Worm (Caenorhabditis elegans): ENCODE data around the gene T22F7.1.
A peak's percentile ranks its signal among the peaks of the same experiment; 100 is the strongest.

Gene T22F7.1

DNA sequence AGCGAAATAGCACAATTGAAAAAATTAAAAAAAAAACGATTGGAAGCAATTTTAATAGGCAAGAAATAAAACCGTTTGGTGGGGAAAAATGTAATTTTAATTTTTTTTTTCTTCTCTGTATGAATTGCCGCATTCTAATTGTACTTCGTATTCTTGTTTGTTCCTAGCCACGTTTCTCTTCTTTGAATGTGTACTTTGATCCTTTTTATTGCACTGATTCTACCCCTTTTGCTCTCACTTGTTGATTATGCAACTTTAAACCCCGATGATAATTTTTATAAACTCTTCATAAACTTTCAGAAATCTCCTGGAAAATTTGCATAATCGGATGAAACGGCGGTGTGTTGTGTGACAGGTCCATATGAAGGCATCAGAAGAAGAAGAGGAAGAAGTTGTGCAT is at the start of gene T22F7.1:
Gene T22F7.1, plus strand, starts transcription at position 301 of the 400 bp plus-strand sequence.
- no peak for TF ChIP-seq lin-15B (tag; optimal IDR thresholded peaks at IDR 0.05)
- TF ChIP-seq fkh-8 (tag; optimal IDR thresholded peaks at IDR 0.05), result no peak
- TF ChIP-seq elt-3 (tag; optimal IDR thresholded peaks at IDR 0.05), result no peak
- no peak for TF ChIP-seq Y116A8C.19 (tag; optimal IDR thresholded peaks at IDR 0.05; ENCODE audit: borderline replicate concordance)
- TF ChIP-seq ama-1 (optimal IDR thresholded peaks at IDR 0.05), result no peak
- TF ChIP-seq fos-1 (tag; optimal IDR thresholded peaks at IDR 0.05), result no peak
- no peak for TF ChIP-seq efl-1 (optimal IDR thresholded peaks at IDR 0.05)
- TF ChIP-seq efl-1 (GFP tag; optimal IDR thresholded peaks at IDR 0.05 in 1 of 2), result no peak
- no peak for TF ChIP-seq F16B12.6 (tag; optimal IDR thresholded peaks at IDR 0.05)
- TF ChIP-seq mdl-1 (tag; optimal IDR thresholded peaks at IDR 0.05), result no peak
- no peak for TF ChIP-seq swsn-7 (tag; optimal IDR thresholded peaks at IDR 0.05)

DNA sequence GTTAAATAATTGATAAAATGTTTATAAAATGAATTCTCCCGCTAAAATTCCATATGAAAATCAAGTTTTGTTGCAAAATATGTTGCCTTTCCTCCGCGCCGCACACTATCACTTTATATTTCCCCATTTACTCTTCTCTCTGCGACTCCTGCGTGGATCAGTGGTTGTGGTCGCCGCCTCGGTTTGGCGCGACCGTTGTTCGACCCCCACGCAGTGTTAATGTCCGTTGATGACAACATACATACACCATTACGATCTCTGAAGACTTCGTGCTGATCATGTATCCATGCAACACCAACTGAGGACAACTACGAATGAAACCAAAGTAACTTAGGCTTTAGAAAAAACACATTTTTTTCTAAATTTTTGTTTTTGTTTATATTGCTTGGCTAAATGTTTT is 39.3 kb upstream of the T22F7.1 start:
- peak; percentile 81 for TF ChIP-seq fos-1 (tag; optimal IDR thresholded peaks at IDR 0.05)
- TF ChIP-seq nhr-20 (tag; optimal IDR thresholded peaks at IDR 0.05), result peak; percentile 81
- peak; percentile 66 for TF ChIP-seq irx-1 (tag; optimal IDR thresholded peaks at IDR 0.05)
- TF ChIP-seq lin-15B (tag; optimal IDR thresholded peaks at IDR 0.05), result peak; percentile 25
- peak; percentile 32 to 60 (median 57) for TF ChIP-seq dpl-1 (GFP tag; optimal IDR thresholded peaks at IDR 0.05)
- TF ChIP-seq ceh-88 (GFP tag; IDR thresholded peaks at IDR 0.05), result peak; percentile 56
- TF ChIP-seq blmp-1 (tag; optimal IDR thresholded peaks at IDR 0.05), result no peak
- 0 out of 2 replicates have a peak, but pooled peaks have one; percentile 9 for TF ChIP-seq mab-9 (GFP tag; IDR thresholded peaks at IDR 0.05)
- TF ChIP-seq vab-15 (tag; optimal IDR thresholded peaks at IDR 0.05), result no peak
- peak; percentile 61 for TF ChIP-seq skn-1 (tag; optimal IDR thresholded peaks at IDR 0.05)
- TF ChIP-seq mef-2 (tag; optimal IDR thresholded peaks at IDR 0.05), result peak; percentile 17
- TF ChIP-seq nhr-71 (tag; optimal IDR thresholded peaks at IDR 0.05), result peak; percentile 80
- TF ChIP-seq lin-13 (GFP tag; optimal IDR thresholded peaks at IDR 0.05), result peak; percentile 53
- no peak for TF ChIP-seq nhr-84 (tag; optimal IDR thresholded peaks at IDR 0.05)
- TF ChIP-seq snpc-4 (tag; optimal IDR thresholded peaks at IDR 0.05), result peak; percentile 8
- no peak for TF ChIP-seq Y116A8C.19 (tag; optimal IDR thresholded peaks at IDR 0.05; ENCODE audit: borderline replicate concordance)
- TF ChIP-seq ztf-11 (tag; optimal IDR thresholded peaks at IDR 0.05), result peak in 1 of 2 experiments; percentile 60
- TF ChIP-seq hlh-4 (tag; optimal IDR thresholded peaks at IDR 0.05), result no peak
- TF ChIP-seq ceh-63 (GFP tag; optimal IDR thresholded peaks at IDR 0.05), result no peak
- no peak for TF ChIP-seq lir-3 (tag; optimal IDR thresholded peaks at IDR 0.05; ENCODE audit: poor library complexity)
- TF ChIP-seq zip-4 (GFP tag; optimal IDR thresholded peaks at IDR 0.05), result no peak
- peak in 1 of 2 experiments; percentile 20 for TF ChIP-seq egl-27 (tag; optimal IDR thresholded peaks at IDR 0.05)
- TF ChIP-seq hpl-2 (GFP tag; optimal IDR thresholded peaks at IDR 0.05), result peak; percentile 3
- no peak for TF ChIP-seq unc-30 (tag; optimal IDR thresholded peaks at IDR 0.05)
- peak; percentile 73 to 87 for TF ChIP-seq lsy-2 (tag; optimal IDR thresholded peaks at IDR 0.05)
- 0 out of 2 replicates have a peak, but pooled peaks have one; percentile 10 for TF ChIP-seq grh-1 (GFP tag; IDR thresholded peaks at IDR 0.05)
- no peak for TF ChIP-seq mep-1 (tag; optimal IDR thresholded peaks at IDR 0.05)
- peak; percentile 87 for TF ChIP-seq nhr-47 (tag; optimal IDR thresholded peaks at IDR 0.05)
- TF ChIP-seq nhr-76 (tag; optimal IDR thresholded peaks at IDR 0.05), result no peak
- no peak for TF ChIP-seq aha-1 (tag; optimal IDR thresholded peaks at IDR 0.05)
- TF ChIP-seq fkh-8 (tag; optimal IDR thresholded peaks at IDR 0.05), result peak; percentile 74
- peak; percentile 72 for TF ChIP-seq unc-130 (tag; optimal IDR thresholded peaks at IDR 0.05)
- TF ChIP-seq pqm-1 (tag; optimal IDR thresholded peaks at IDR 0.05), result no peak
- peak; percentile 66 for TF ChIP-seq aly-2 (tag; optimal IDR thresholded peaks at IDR 0.05)
- TF ChIP-seq nhr-28 (tag; optimal IDR thresholded peaks at IDR 0.05), result no peak
- peak; percentile 21 for TF ChIP-seq fkh-4 (tag; optimal IDR thresholded peaks at IDR 0.05; ENCODE audit: borderline replicate concordance)
- TF ChIP-seq sox-4 (tag; optimal IDR thresholded peaks at IDR 0.05), result peak; percentile 54
- TF ChIP-seq lin-35 (GFP tag; optimal IDR thresholded peaks at IDR 0.05), result peak; percentile 74 to 83
- TF ChIP-seq fkh-10 (GFP tag; optimal IDR thresholded peaks at IDR 0.05), result peak; percentile 39
- TF ChIP-seq lin-39 (tag; optimal IDR thresholded peaks at IDR 0.05), result no peak
- no peak for TF ChIP-seq pag-3 (tag; optimal IDR thresholded peaks at IDR 0.05; ENCODE audit: borderline replicate concordance, insufficient read depth)
- TF ChIP-seq elt-2 (tag; optimal IDR thresholded peaks at IDR 0.05), result peak; percentile 48
- TF ChIP-seq nhr-85 (tag), result peak; percentile 68
- TF ChIP-seq lin-14 (GFP tag; optimal IDR thresholded peaks at IDR 0.05), result no peak
